Worm (Caenorhabditis elegans): Measurements from ENCODE around the gene K07B1.4.

DNA sequence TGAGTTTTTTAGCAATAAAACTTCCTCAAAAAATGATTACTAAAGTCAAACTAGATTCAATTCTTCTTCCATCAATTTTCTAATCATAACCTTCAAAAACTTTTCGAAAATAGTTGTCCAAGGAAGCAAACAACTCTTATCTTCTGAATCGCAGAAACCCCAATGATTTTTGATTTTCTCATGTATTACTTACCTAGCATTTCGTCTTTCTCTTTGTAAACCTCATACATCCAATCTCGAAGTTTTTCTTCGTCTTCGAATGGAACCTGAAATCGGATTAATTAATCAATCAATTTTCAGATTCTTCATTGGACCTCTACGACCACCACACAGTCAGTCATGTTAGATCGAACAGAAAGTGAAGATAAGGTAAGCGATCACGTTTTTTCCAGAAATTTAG lies at the start of gene K07B1.4:
- TF ChIP-seq flt-1 (GFP tag; IDR thresholded peaks at IDR 0.05) (no peak), T22C8.4 (GFP tag; IDR thresholded peaks at IDR 0.05) (no peak), ref-1 (GFP tag; conservative IDR thresholded peaks at IDR 0.05) (no peak), med-1 (GFP tag; optimal IDR thresholded peaks at IDR 0.05; ENCODE audit: insufficient read depth) (no peak), tab-1 (GFP tag; IDR thresholded peaks at IDR 0.05) (no peak)

All from whole organism, midembryonic.